Fruit fly (Drosophila melanogaster) whole organism, embryonic: Measurements from ENCODE around the gene CG6709.

Experiments
- BtbVII ChIP-seq: fragments of 200-800 bp; sonication (Bioruptor generic); optimal IDR thresholded peaks from 3 replicates; lab custom pipeline; 2017; ENCODE audit warnings: missing biosample characterization, mild to moderate bottlenecking, missing genetic modification characterization
- CG10321 ChIP-seq: fragments of 200-800 bp; sonication (Bioruptor generic); IDR thresholded peaks from 2 replicates; pipeline ENCODE4 v1.3.6; 2022; ENCODE audit warnings: missing biosample characterization, missing genetic modification characterization
- CG10366 ChIP-seq: fragments of 200-800 bp; sonication (Bioruptor generic); IDR thresholded peaks from 2 replicates; pipeline ENCODE4 v1.3.6; 2022; ENCODE audit warnings: missing biosample characterization, missing genetic modification characterization
- CG10565 ChIP-seq: fragments of 200-800 bp; sonication (Bioruptor generic); optimal IDR thresholded peaks from 3 replicates; lab custom pipeline; 2016; ENCODE audit warnings: missing biosample characterization, mild to moderate bottlenecking, missing genetic modification characterization
- CG11456 ChIP-seq: fragments of 200-800 bp; sonication (Bioruptor generic); IDR thresholded peaks from 3 replicates; pipeline ENCODE4 v1.3.6; 2022; ENCODE audit warnings: missing biosample characterization, missing genetic modification characterization
- CG12104 ChIP-seq: fragments of 200-800 bp; sonication (Bioruptor generic); optimal IDR thresholded peaks from 3 replicates; lab custom pipeline; 2016; ENCODE audit warnings: missing biosample characterization, missing genetic modification characterization
- CG12236 ChIP-seq: fragments of 200-800 bp; sonication (Bioruptor generic); optimal IDR thresholded peaks from 2 replicates; lab custom pipeline; 2016; ENCODE audit warnings: missing biosample characterization, missing genetic modification characterization
- CG1233 ChIP-seq: fragments of 200-800 bp; sonication (Bioruptor generic); optimal IDR thresholded peaks from 4 replicates; lab custom pipeline; 2018; ENCODE audit warnings: missing biosample characterization, mild to moderate bottlenecking, missing genetic modification characterization
- CG13894 ChIP-seq: fragments of 200-800 bp; sonication (Bioruptor generic); optimal IDR thresholded peaks from 3 replicates; lab custom pipeline; 2018; ENCODE audit warnings: missing biosample characterization, mild to moderate bottlenecking, missing genetic modification characterization, moderate library complexity
- CG14014 ChIP-seq: fragments of 200-800 bp; sonication (Bioruptor generic); IDR thresholded peaks from 2 replicates; pipeline ENCODE4 v1.3.6; 2022; ENCODE audit warnings: missing biosample characterization, missing genetic modification characterization
- CG16779 ChIP-seq: fragments of 200-800 bp; sonication (Bioruptor generic); IDR thresholded peaks from 2 replicates; pipeline ENCODE4 v1.3.6; 2022; ENCODE audit warnings: missing biosample characterization, missing genetic modification characterization
- CG2712 ChIP-seq: fragments of 200-800 bp; optimal IDR thresholded peaks from 3 replicates; lab custom pipeline; 2019; ENCODE audit warnings: missing biosample characterization, mild to moderate bottlenecking, missing genetic modification characterization, moderate library complexity
- CG2889 ChIP-seq: fragments of 200-800 bp; sonication (Bioruptor generic); IDR thresholded peaks from 3 replicates; pipeline ENCODE4 v1.3.6; 2022; ENCODE audit warnings: missing biosample characterization, missing genetic modification characterization
- CG4328 ChIP-seq: fragments of 200-800 bp; sonication (Bioruptor generic); optimal IDR thresholded peaks from 3 replicates; lab custom pipeline; 2017; ENCODE audit warnings: missing biosample characterization, missing genetic modification reagents, missing genetic modification characterization
- CG4424 ChIP-seq: fragments of 200-800 bp; sonication (Bioruptor generic); optimal IDR thresholded peaks from 3 replicates; lab custom pipeline; 2016; ENCODE audit warnings: missing biosample characterization, missing genetic modification characterization
- CG6654 ChIP-seq: fragments of 200-800 bp; sonication (Bioruptor generic); optimal IDR thresholded peaks from 2 replicates; lab custom pipeline; 2017; ENCODE audit warnings: missing biosample characterization, mild to moderate bottlenecking, missing genetic modification characterization
- CG7786 ChIP-seq: fragments of 200-800 bp; sonication (Bioruptor generic); optimal IDR thresholded peaks from 2 replicates; lab custom pipeline; 2016; ENCODE audit warnings: missing biosample characterization, missing genetic modification characterization
- CG8765 ChIP-seq: fragments of 200-800 bp; sonication (Bioruptor generic); IDR thresholded peaks from 2 replicates; pipeline ENCODE4 v1.3.6; 2022; ENCODE audit warnings: missing biosample characterization, missing genetic modification characterization
- CG9727 ChIP-seq: fragments of 200-800 bp; sonication (Bioruptor generic); optimal IDR thresholded peaks from 3 replicates; lab custom pipeline; 2017; ENCODE audit warnings: missing biosample characterization, mild to moderate bottlenecking, missing genetic modification characterization
- CG9876 ChIP-seq: fragments of 200-800 bp; sonication (Bioruptor generic); optimal IDR thresholded peaks from 2 replicates; lab custom pipeline; 2016; ENCODE audit warnings: missing biosample characterization, missing genetic modification characterization
- CoRest ChIP-seq: fragments of 200-800 bp; sonication (Bioruptor generic); optimal IDR thresholded peaks from 3 replicates; lab custom pipeline; 2018; ENCODE audit warnings: missing biosample characterization, mild to moderate bottlenecking, missing genetic modification characterization, moderate library complexity
- ERR ChIP-seq: fragments of 200-800 bp; sonication (Bioruptor generic); optimal IDR thresholded peaks from 2 replicates; lab custom pipeline; 2016; ENCODE audit warnings: missing biosample characterization, missing genetic modification characterization
- Ets65A ChIP-seq: fragments of 200-800 bp; sonication (Bioruptor generic); peaks from one replicate; lab custom pipeline; 2016; ENCODE audit warnings: missing biosample characterization, missing genetic modification characterization
- Fer2 ChIP-seq: fragments of 200-800 bp; sonication (Bioruptor generic); optimal IDR thresholded peaks from 2 replicates; lab custom pipeline; 2018; ENCODE audit warnings: missing biosample characterization, mild to moderate bottlenecking, missing genetic modification characterization, moderate library complexity
- Hand ChIP-seq: fragments of 200-800 bp; sonication (Bioruptor generic); optimal IDR thresholded peaks from 2 replicates; lab custom pipeline; 2017; ENCODE audit warnings: mild to moderate bottlenecking, missing biosample characterization, missing genetic modification reagents, missing genetic modification characterization
- Hmr ChIP-seq: fragments of 200-800 bp; sonication (Bioruptor generic); optimal IDR thresholded peaks from 3 replicates; lab custom pipeline; 2017; ENCODE audit warnings: mild to moderate bottlenecking, missing biosample characterization, missing genetic modification reagents, missing genetic modification characterization
- MTF-1 ChIP-seq: fragments of 200-800 bp; sonication (Bioruptor generic); optimal IDR thresholded peaks from 2 replicates; lab custom pipeline; 2018; ENCODE audit warnings: missing biosample characterization, mild to moderate bottlenecking, missing genetic modification characterization, borderline replicate concordance
- Mes4 ChIP-seq: fragments of 200-800 bp; sonication (Bioruptor generic); optimal IDR thresholded peaks from 2 replicates; lab custom pipeline; 2016; ENCODE audit warnings: missing biosample characterization, missing genetic modification characterization
- Oli ChIP-seq: fragments of 200-800 bp; sonication (Bioruptor generic); optimal IDR thresholded peaks from 2 replicates; lab custom pipeline; 2018; ENCODE audit warnings: missing biosample characterization, mild to moderate bottlenecking, missing genetic modification characterization, moderate library complexity
- Rx ChIP-seq: fragments of 200-800 bp; sonication (Bioruptor generic); IDR thresholded peaks from 2 replicates; pipeline ENCODE4 v1.3.6; 2022; ENCODE audit warnings: missing biosample characterization, missing genetic modification characterization
- Spps ChIP-seq: fragments of 200-800 bp; sonication (Bioruptor generic); optimal IDR thresholded peaks from 2 replicates; lab custom pipeline; 2018; ENCODE audit warnings: missing biosample characterization, mild to moderate bottlenecking, missing genetic modification characterization
- Vsx1 ChIP-seq: fragments of 200-800 bp; sonication (Bioruptor generic); optimal IDR thresholded peaks from 2 replicates; lab custom pipeline; 2017; ENCODE audit warnings: missing biosample characterization, mild to moderate bottlenecking, missing genetic modification characterization, missing genetic modification reagents
- YL-1 ChIP-seq: fragments of 200-800 bp; sonication (Bioruptor generic); optimal IDR thresholded peaks from 3 replicates; lab custom pipeline; 2017; ENCODE audit warnings: missing biosample characterization, mild to moderate bottlenecking, missing genetic modification characterization
- abd-A ChIP-seq: fragments of 200-800 bp; sonication (Bioruptor generic); optimal IDR thresholded peaks from 3 replicates; lab custom pipeline; 2019; ENCODE audit warnings: missing biosample characterization, mild to moderate bottlenecking, missing genetic modification characterization, moderate library complexity
- amos ChIP-seq: fragments of 200-800 bp; sonication (Bioruptor generic); IDR thresholded peaks from 2 replicates; pipeline ENCODE4 v1.3.6; 2022; ENCODE audit warnings: missing biosample characterization, missing genetic modification characterization; ENCODE audit not compliant: partially characterized antibody
- ase ChIP-seq: fragments of 200-800 bp; sonication (Bioruptor generic); IDR thresholded peaks from 3 replicates; pipeline ENCODE4 v1.3.6; 2022; ENCODE audit warnings: missing biosample characterization, missing genetic modification characterization
- cas ChIP-seq: fragments of 200-800 bp; sonication (Bioruptor generic); IDR thresholded peaks from 2 replicates; pipeline ENCODE4 v1.3.6; 2022; ENCODE audit warnings: missing biosample characterization, missing genetic modification characterization
- corto ChIP-seq: fragments of 200-800 bp; sonication (Bioruptor generic); optimal IDR thresholded peaks from 2 replicates; lab custom pipeline; 2016; ENCODE audit warnings: missing biosample characterization, mild to moderate bottlenecking, missing genetic modification characterization, moderate library complexity
- crol ChIP-seq: fragments of 200-800 bp; sonication (Bioruptor generic); IDR thresholded peaks from 2 replicates; pipeline ENCODE4 v1.3.6; 2022; ENCODE audit warnings: missing biosample characterization, missing genetic modification characterization
- odd ChIP-seq: fragments of 200-800 bp; sonication (Bioruptor generic); optimal IDR thresholded peaks from 2 replicates; lab custom pipeline; 2017; ENCODE audit warnings: missing biosample characterization, mild to moderate bottlenecking, missing genetic modification characterization
- onecut ChIP-seq: fragments of 200-800 bp; sonication (Bioruptor generic); IDR thresholded peaks from 2 replicates; pipeline ENCODE4 v1.3.6; 2022; ENCODE audit warnings: missing biosample characterization, missing genetic modification characterization
- org-1 ChIP-seq: fragments of 200-800 bp; sonication (Bioruptor generic); optimal IDR thresholded peaks from 2 replicates; lab custom pipeline; 2017; ENCODE audit warnings: missing biosample characterization, missing genetic modification characterization
- rib ChIP-seq: fragments of 200-800 bp; sonication (Bioruptor generic); IDR thresholded peaks from 2 replicates; pipeline ENCODE4 v1.3.6; 2022; ENCODE audit warnings: missing biosample characterization, missing genetic modification characterization
- scrt ChIP-seq: fragments of 200-800 bp; sonication (Bioruptor generic); optimal IDR thresholded peaks from 2 replicates; lab custom pipeline; 2018; ENCODE audit warnings: missing biosample characterization, mild to moderate bottlenecking, missing genetic modification characterization, moderate library complexity
- slp2 ChIP-seq: fragments of 200-800 bp; sonication (Bioruptor generic); optimal IDR thresholded peaks from 2 replicates; lab custom pipeline; 2016; ENCODE audit warnings: missing biosample characterization, missing genetic modification characterization
- stc ChIP-seq: fragments of 200-800 bp; sonication (Bioruptor generic); IDR thresholded peaks from 2 replicates; pipeline ENCODE4 v1.3.6; 2022; ENCODE audit warnings: missing biosample characterization, missing genetic modification characterization
- trh ChIP-seq: fragments of 200-800 bp; sonication (Bioruptor generic); optimal IDR thresholded peaks from 2 replicates; lab custom pipeline; 2016; ENCODE audit warnings: missing biosample characterization, missing genetic modification characterization
- yki ChIP-seq: fragments of >200 bp; optimal IDR thresholded peaks from 3 replicates; lab custom pipeline; 2018
- z ChIP-seq: fragments of 200-800 bp; sonication (Bioruptor generic); IDR thresholded peaks from 3 replicates; pipeline ENCODE4 v1.3.6; 2022; ENCODE audit warnings: missing biosample characterization, missing genetic modification characterization
- zen ChIP-seq: fragments of 200-800 bp; sonication (Bioruptor generic); optimal IDR thresholded peaks from 3 replicates; lab custom pipeline; 2018; ENCODE audit warnings: missing biosample characterization, mild to moderate bottlenecking, missing genetic modification characterization, moderate library complexity
- zfh1 ChIP-seq: fragments of 200-800 bp; sonication (Bioruptor generic); IDR thresholded peaks from 3 replicates; pipeline ENCODE4 v1.3.6; 2022; ENCODE audit warnings: missing biosample characterization, missing genetic modification characterization

Gene CG6709

DNA sequence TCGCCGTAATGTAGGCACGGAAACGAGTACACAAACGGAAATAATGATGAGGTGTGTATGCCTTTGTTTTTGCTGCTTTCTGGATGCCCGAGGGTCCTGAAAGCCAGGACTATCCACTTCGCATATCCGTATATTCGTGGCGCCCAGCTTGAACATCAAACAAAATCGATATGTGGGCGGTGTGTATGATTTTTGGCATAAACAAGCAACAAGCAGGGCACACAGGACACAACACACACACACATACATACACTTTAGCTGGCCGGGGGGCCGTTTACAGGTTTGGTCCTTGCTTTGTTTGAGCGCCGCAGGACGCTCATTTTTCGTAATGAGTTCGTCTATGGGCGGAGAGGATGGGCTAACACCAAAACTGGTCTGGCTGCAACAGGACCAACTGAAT lies 10.4 kb upstream of the CG6709 start:
- no peak for TF ChIP-seq MTF-1
- no peak for TF ChIP-seq amos (GFP tag; lab: Robert Waterston, UW)
- TF ChIP-seq onecut (GFP tag; lab: Robert Waterston, UW), result peak; percentile 76
- peak; percentile 72 for TF ChIP-seq scrt
- TF ChIP-seq abd-A (tag; lab: Kevin White, UChicago), result peak; percentile 35
- peak; percentile 21 for TF ChIP-seq CG13894
- TF ChIP-seq YL-1 (GFP tag; lab: Kevin White, UChicago), result no peak
- no peak for TF ChIP-seq corto (GFP tag; lab: Kevin White, UChicago)
- no peak for TF ChIP-seq CG14014
- TF ChIP-seq ERR (GFP tag; lab: Kevin White, UChicago), result no peak
- peak; percentile 8 for TF ChIP-seq Ets65A (GFP tag; lab: Kevin White, UChicago)
- TF ChIP-seq Vsx1 (GFP tag; lab: Kevin White, UChicago), result no peak

DNA sequence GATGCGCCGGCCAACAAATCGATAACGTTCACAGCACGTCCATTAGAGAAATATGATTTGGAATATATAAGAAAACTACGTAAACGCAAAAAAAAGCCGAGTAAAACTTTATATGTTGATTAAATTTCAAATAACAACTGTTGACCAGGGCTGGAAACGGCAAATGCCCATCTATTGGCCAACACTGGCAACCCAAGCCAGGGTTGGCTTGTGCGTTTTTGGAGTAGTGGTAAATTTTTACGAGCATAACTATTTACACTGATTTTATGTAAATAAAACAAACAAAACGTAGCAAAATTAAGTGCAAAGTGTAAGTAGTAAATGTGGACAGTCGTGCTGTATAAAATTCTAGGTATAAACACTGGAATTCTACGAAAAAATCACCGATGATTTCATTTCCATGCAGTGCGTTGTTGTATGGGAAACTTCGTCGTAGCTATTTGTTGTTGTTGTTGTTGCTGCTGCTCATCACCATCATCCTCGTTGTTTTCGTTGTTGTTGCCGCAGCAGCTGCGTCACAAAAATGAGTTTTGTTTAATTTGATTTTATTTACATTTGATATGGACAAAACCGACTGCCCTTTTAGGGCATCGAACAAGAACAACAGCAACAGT lies 4.6 kb upstream of the CG6709 start, which contains the start of gene nudE:
nudE (plus strand) TSS at position 196 of the 614 bp plus-strand sequence.
- no peak for TF ChIP-seq CG16779 (GFP tag; lab: Robert Waterston, UW)
- TF ChIP-seq org-1 (GFP tag; lab: Kevin White, UChicago), result no peak
- TF ChIP-seq CG9876 (GFP tag; lab: Kevin White, UChicago), result no peak
- TF ChIP-seq odd (GFP tag; lab: Kevin White, UChicago), result peak; percentile 4
- no peak for TF ChIP-seq rib
- TF ChIP-seq Spps (tag; lab: Kevin White, UChicago), result no peak
- TF ChIP-seq slp2, result no peak
- 0 out of 2 replicates have a peak, but pooled peaks have one; percentile 11 for TF ChIP-seq Rx (GFP tag; lab: Robert Waterston, UW)
- TF ChIP-seq CG6654 (GFP tag; lab: Kevin White, UChicago), result no peak
- no peak for TF ChIP-seq ase (GFP tag; lab: Robert Waterston, UW)
- TF ChIP-seq Oli (tag; lab: Kevin White, UChicago), result no peak
- no peak for TF ChIP-seq crol
- no peak for TF ChIP-seq Hand
- TF ChIP-seq CG9727 (GFP tag; lab: Kevin White, UChicago), result no peak
- no peak for TF ChIP-seq Fer2 (tag; lab: Kevin White, UChicago)
- TF ChIP-seq CG2712, result peak; percentile 23
- TF ChIP-seq CG4328 (GFP tag; lab: Kevin White, UChicago), result peak; percentile 30
- TF ChIP-seq Vsx1 (GFP tag; lab: Kevin White, UChicago), result no peak
- TF ChIP-seq CG11456, result peak; percentile 69; the same call in 1 of the 3 replicates
- TF ChIP-seq CG12236, result no peak
- no peak for TF ChIP-seq Mes4
- no peak for TF ChIP-seq CG8765 (GFP tag; lab: Robert Waterston, UW)
- TF ChIP-seq yki (lab: Kevin White, UChicago), result no peak
- peak; percentile 39; the same call in 1 of the 3 replicates for TF ChIP-seq zfh1 (GFP tag; lab: Robert Waterston, UW)
- TF ChIP-seq trh, result no peak
- TF ChIP-seq CG1233, result no peak
- TF ChIP-seq Hmr, result peak; percentile 21
- TF ChIP-seq CG12104 (GFP tag; lab: Kevin White, UChicago), result no peak
- peak; percentile 6 for TF ChIP-seq CoRest (tag; lab: Kevin White, UChicago)
- TF ChIP-seq z (GFP tag; lab: Robert Waterston, UW), result no peak
- peak; percentile 38 for TF ChIP-seq zen (tag; lab: Kevin White, UChicago)
- TF ChIP-seq stc (GFP tag; lab: Robert Waterston, UW), result no peak
- TF ChIP-seq BtbVII (GFP tag; lab: Kevin White, UChicago), result no peak
- TF ChIP-seq cas (GFP tag; lab: Robert Waterston, UW), result no peak
- no peak for TF ChIP-seq CG10366 (GFP tag; lab: Robert Waterston, UW)
- no peak for TF ChIP-seq CG10321 (GFP tag; lab: Robert Waterston, UW)
- TF ChIP-seq CG2889, result no peak
- TF ChIP-seq CG10565 (GFP tag; lab: Kevin White, UChicago), result no peak
- no peak for TF ChIP-seq CG7786
- TF ChIP-seq CG4424 (GFP tag; lab: Kevin White, UChicago), result peak; percentile 22
